Fruit fly (Drosophila melanogaster): ENCODE data around the gene OtopLa.

The OtopLa gene

DNA sequence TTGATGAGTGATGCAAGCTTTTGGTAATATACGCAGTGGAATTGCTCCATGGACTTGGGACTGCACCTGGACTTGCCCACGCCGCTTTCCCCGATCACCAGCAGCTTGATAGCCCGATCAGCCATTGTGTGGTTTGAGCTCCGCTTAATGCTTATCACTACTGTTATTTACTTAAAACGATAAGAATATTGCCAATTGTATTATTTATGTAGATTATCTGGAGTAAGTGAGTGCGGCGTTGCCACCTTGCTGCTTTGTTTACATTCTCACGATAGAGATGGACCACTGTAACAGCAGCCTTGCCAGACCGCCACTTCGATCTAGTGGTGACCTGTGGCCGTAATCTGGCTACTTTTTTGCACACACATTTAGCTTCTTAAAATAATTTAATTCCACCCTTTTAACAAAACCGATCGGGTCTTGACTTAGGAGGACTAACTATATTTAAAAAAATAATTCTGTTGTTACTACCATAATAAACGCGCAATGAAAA, 23.3 kb upstream of the OtopLa start, which contains the start of gene Rab18 (continued):
- TF ChIP-seq Kr (GFP tag; optimal IDR thresholded peaks at IDR 0.05) = no peak
- TF ChIP-seq lab (GFP tag; optimal IDR thresholded peaks at IDR 0.05) = peak; percentile 22
- TF ChIP-seq TFAM (GFP tag; optimal IDR thresholded peaks at IDR 0.05) = no peak
- TF ChIP-seq CG3065 (GFP tag; optimal IDR thresholded peaks at IDR 0.05) = no peak
- peak; percentile 52; the same call in 1 of the 3 replicates for TF ChIP-seq zfh1 (GFP tag; IDR thresholded peaks at IDR 0.05)
- TF ChIP-seq esg (GFP tag; conservative IDR thresholded peaks at IDR 0.05) = no peak
- no peak for TF ChIP-seq gcm (GFP tag; optimal IDR thresholded peaks at IDR 0.05)
- TF ChIP-seq Mes4 (GFP tag; optimal IDR thresholded peaks at IDR 0.05) = no peak
- peak; percentile 59; the same call in 1 of the 3 replicates for TF ChIP-seq Opbp (GFP tag; IDR thresholded peaks at IDR 0.05; ENCODE audit: partially characterized antibody)
- no peak for TF ChIP-seq HHEX (GFP tag; optimal IDR thresholded peaks at IDR 0.05)
- no peak for TF ChIP-seq CG7271 (tag; optimal IDR thresholded peaks at IDR 0.05)
- peak; percentile 40; the same call in 1 of the 2 replicates for TF ChIP-seq ttk (GFP tag; IDR thresholded peaks at IDR 0.05)
- no peak for TF ChIP-seq ara (GFP tag; IDR thresholded peaks at IDR 0.05)
- TF ChIP-seq CG15073 (GFP tag; optimal IDR thresholded peaks at IDR 0.05) = no peak
- no peak for TF ChIP-seq Jarid2 (GFP tag; optimal IDR thresholded peaks at IDR 0.05)
- TF ChIP-seq CG12391 (tag; optimal IDR thresholded peaks at IDR 0.05) = peak; percentile 2
- no peak for TF ChIP-seq fd96Cb (tag; optimal IDR thresholded peaks at IDR 0.05)
- 0 out of 3 replicates have a peak, but pooled peaks have one; percentile 19 for TF ChIP-seq ase (GFP tag; IDR thresholded peaks at IDR 0.05)
- no peak for TF ChIP-seq psq (GFP tag; optimal IDR thresholded peaks at IDR 0.05)
- TF ChIP-seq Drgx (GFP tag; IDR thresholded peaks at IDR 0.05) = no peak
- peak; percentile 79 for TF ChIP-seq nom (GFP tag; optimal IDR thresholded peaks at IDR 0.05)
- TF ChIP-seq ranshi (GFP tag; IDR thresholded peaks at IDR 0.05) = peak; percentile 53; the same call in 1 of the 2 replicates
- TF ChIP-seq Dip3 (GFP tag; optimal IDR thresholded peaks at IDR 0.05) = peak; percentile 26
- TF ChIP-seq CG16779 (GFP tag; IDR thresholded peaks at IDR 0.05) = no peak
- TF ChIP-seq CG4730 (GFP tag; IDR thresholded peaks at IDR 0.05) = no peak
- TF ChIP-seq E2f1 (GFP tag; IDR thresholded peaks at IDR 0.05) = no peak
- TF ChIP-seq CG9817 (tag; optimal IDR thresholded peaks at IDR 0.05) = peak; percentile 40
- TF ChIP-seq trh (GFP tag; optimal IDR thresholded peaks at IDR 0.05) = no peak
- TF ChIP-seq CG6854 (GFP tag; optimal IDR thresholded peaks at IDR 0.05) = no peak
- no peak for TF ChIP-seq CG30431 (GFP tag; optimal IDR thresholded peaks at IDR 0.05)
- TF ChIP-seq Deaf1 (tag; optimal IDR thresholded peaks at IDR 0.05) = no peak
- no peak for TF ChIP-seq seq (GFP tag; IDR thresholded peaks at IDR 0.05)
- TF ChIP-seq CG13624 (GFP tag; optimal IDR thresholded peaks at IDR 0.05) = peak; percentile 34
- TF ChIP-seq NC2α (GFP tag; optimal IDR thresholded peaks at IDR 0.05) = no peak
- TF ChIP-seq CG18011 (GFP tag; optimal IDR thresholded peaks at IDR 0.05) = no peak
- TF ChIP-seq CG1792 (GFP tag; optimal IDR thresholded peaks at IDR 0.05) = no peak
- TF ChIP-seq h (optimal IDR thresholded peaks at IDR 0.05) = no peak
- TF ChIP-seq grau (tag; optimal IDR thresholded peaks at IDR 0.05) = peak; percentile 20
- TF ChIP-seq CG15696 (tag; optimal IDR thresholded peaks at IDR 0.05) = no peak
- TF ChIP-seq CG10321 (GFP tag; IDR thresholded peaks at IDR 0.05) = no peak
- TF ChIP-seq dmrt11E (tag; optimal IDR thresholded peaks at IDR 0.05) = no peak
- no peak for TF ChIP-seq CG17186 (GFP tag; optimal IDR thresholded peaks at IDR 0.05)
- no peak for TF ChIP-seq CG16863 (GFP tag; optimal IDR thresholded peaks at IDR 0.05)
- TF ChIP-seq CG10209 (GFP tag; optimal IDR thresholded peaks at IDR 0.05) = peak; percentile 3
- peak; percentile 68 for TF ChIP-seq BEAF-32 (GFP tag; optimal IDR thresholded peaks at IDR 0.05)
- no peak for TF ChIP-seq pros (GFP tag; optimal IDR thresholded peaks at IDR 0.05)
- no peak for TF ChIP-seq toy (GFP tag; IDR thresholded peaks at IDR 0.05)
- TF ChIP-seq CG10431 (GFP tag; optimal IDR thresholded peaks at IDR 0.05) = no peak
- TF ChIP-seq CG17612 (GFP tag; IDR thresholded peaks at IDR 0.05) = no peak
- TF ChIP-seq CG7963 (GFP tag; IDR thresholded peaks at IDR 0.05; ENCODE audit: partially characterized antibody) = no peak
- no peak for TF ChIP-seq CG4328 (GFP tag; optimal IDR thresholded peaks at IDR 0.05)
